Worm (Caenorhabditis elegans): ENCODE results near the gene cpt-6.

- TF ChIP-seq ama-1 (optimal IDR thresholded peaks at IDR 0.05) (no peak), nhr-11 (tag; optimal IDR thresholded peaks at IDR 0.05) (no peak), isw-1 (GFP tag; IDR thresholded peaks at IDR 0.05) (no peak), nhr-12 (tag; optimal IDR thresholded peaks at IDR 0.05) (no peak), blmp-1 (tag; optimal IDR thresholded peaks at IDR 0.05) (no peak), pag-3 (tag; optimal IDR thresholded peaks at IDR 0.05; ENCODE audit: borderline replicate concordance, insufficient read depth) (no peak)
Measured at ce11 chrV:6441613-6442012, 52.1 kb downstream of the cpt-6 start, which contains the start of gene T05H4.15.

Data from whole organism, L1 larva.